Worm (Caenorhabditis elegans) whole organism, L1 larva: ENCODE measurements around the gene ZK546.5.

Source experiments
- alr-1 ChIP-seq: fragments of 200-800 bp; sonication (Bioruptor generic); optimal IDR thresholded peaks from 2 replicates; lab custom pipeline; 2018; ENCODE audit warnings: borderline replicate concordance, mild to moderate bottlenecking, missing genetic modification characterization, missing compliant biosample characterization
- blmp-1 ChIP-seq: fragments of 150-350 bp; optimal IDR thresholded peaks from 2 replicates; lab custom pipeline; 2014; ENCODE audit warnings: missing biosample characterization, missing genetic modification characterization
- ceh-8 ChIP-seq: fragments of 200-800 bp; sonication (Bioruptor generic); optimal IDR thresholded peaks from 2 replicates; lab custom pipeline; 2018; ENCODE audit warnings: mild to moderate bottlenecking, missing genetic modification characterization, moderate library complexity, missing compliant biosample characterization
- ceh-90 ChIP-seq: sonication (generic microtip); optimal IDR thresholded peaks from 2 replicates; lab custom pipeline; 2016; ENCODE audit warnings: missing genetic modification characterization, missing compliant biosample characterization
- ces-1 ChIP-seq: fragments of 150-350 bp; optimal IDR thresholded peaks from 2 replicates; lab custom pipeline; 2014; ENCODE audit warnings: missing biosample characterization, missing genetic modification reagents, missing genetic modification characterization
- dsc-1 ChIP-seq: sonication (generic microtip); optimal IDR thresholded peaks from 2 replicates; lab custom pipeline; 2016; ENCODE audit warnings: mild to moderate bottlenecking, missing genetic modification characterization, missing compliant biosample characterization
- efl-3 ChIP-seq: fragments of 200-800 bp; sonication (Bioruptor generic); optimal IDR thresholded peaks from 2 replicates; lab custom pipeline; 2018; ENCODE audit warnings: mild to moderate bottlenecking, missing genetic modification characterization, missing compliant biosample characterization
- egl-13 ChIP-seq: sonication (generic microtip); optimal IDR thresholded peaks from 2 replicates; lab custom pipeline; 2016; ENCODE audit warnings: missing genotype, missing genetic modification reagents, missing genetic modification characterization, missing compliant biosample characterization
- egl-27 ChIP-seq, 2 experiments: fragments of 150-350 bp in 1 of 2; sonication (generic microtip); optimal IDR thresholded peaks; 3 replicates each; lab custom pipeline; 2017 to 2018; ENCODE audit warnings: missing biosample characterization in 2 of 2, missing genetic modification characterization in 2 of 2, missing genetic modification reagents in 2 of 2
- elt-2 ChIP-seq: sonication (generic microtip); optimal IDR thresholded peaks from 2 replicates; lab custom pipeline; 2016; ENCODE audit warnings: missing genetic modification characterization, mild to moderate bottlenecking, inconsistent platforms, missing compliant biosample characterization, missing genetic modification reagents
- elt-3 ChIP-seq, 6 experiments: fragments of 150-350 bp in 1 of 6; sonication (generic microtip); optimal IDR thresholded peaks; 2 replicates each; lab custom pipeline; 2017 to 2018; ENCODE audit warnings: missing biosample characterization in 6 of 6, missing genetic modification characterization in 6 of 6, inconsistent platforms in 1 of 6
- ets-5 ChIP-seq: fragments of 200-800 bp; sonication (Bioruptor generic); IDR thresholded peaks from 2 replicates; pipeline ENCODE4 v1.3.6; 2022; ENCODE audit warnings: missing genetic modification characterization, missing compliant biosample characterization
- grh-1 ChIP-seq: fragments of 200-800 bp; sonication (Bioruptor generic); IDR thresholded peaks from 2 replicates; pipeline ENCODE4 v1.3.6; 2022; ENCODE audit warnings: missing genetic modification reagents, missing genetic modification characterization, missing compliant biosample characterization
- hpl-2 ChIP-seq: fragments of 150-350 bp; optimal IDR thresholded peaks from 2 replicates; lab custom pipeline; 2014; ENCODE audit warnings: missing biosample characterization, missing genetic modification reagents, missing genetic modification characterization
- lin-14 ChIP-seq: fragments of 200-800 bp; sonication (Bioruptor generic); optimal IDR thresholded peaks from 2 replicates; lab custom pipeline; 2018; ENCODE audit warnings: mild to moderate bottlenecking, missing genetic modification characterization, moderate library complexity, missing compliant biosample characterization
- lin-15B ChIP-seq: fragments of 150-350 bp; sonication (generic microtip); optimal IDR thresholded peaks from 3 replicates; lab custom pipeline; 2014; ENCODE audit warnings: missing biosample characterization, missing genetic modification characterization
- lir-3 ChIP-seq: sonication (generic microtip); optimal IDR thresholded peaks from 2 replicates; lab custom pipeline; 2016; ENCODE audit warnings: mild to moderate bottlenecking, missing genetic modification characterization, moderate library complexity, missing compliant biosample characterization; ENCODE audit not compliant: poor library complexity
- lsy-2 ChIP-seq, 2 experiments: fragments of 150-350 bp; optimal IDR thresholded peaks; 2 replicates each; lab custom pipeline; 2014; ENCODE audit warnings: missing biosample characterization in 2 of 2, missing genetic modification characterization in 2 of 2
- mab-9 ChIP-seq: fragments of 200-800 bp; sonication (Bioruptor generic); IDR thresholded peaks from 2 replicates; pipeline ENCODE4 v1.3.6; 2022; ENCODE audit warnings: missing genetic modification reagents, missing genetic modification characterization, missing compliant biosample characterization
- mdl-1 ChIP-seq, 2 experiments: fragments of 150-350 bp; optimal IDR thresholded peaks; 2 replicates each; lab custom pipeline; 2014 to 2017; ENCODE audit warnings: missing biosample characterization in 2 of 2, missing genetic modification characterization in 2 of 2, inconsistent platforms in 1 of 2
- mef-2 ChIP-seq: fragments of 150-350 bp; optimal IDR thresholded peaks from 2 replicates; lab custom pipeline; 2014; ENCODE audit warnings: missing biosample characterization, missing genetic modification characterization
- nhr-12 ChIP-seq: sonication (generic microtip); optimal IDR thresholded peaks from 2 replicates; lab custom pipeline; 2017; ENCODE audit warnings: missing biosample characterization, missing genetic modification characterization
- nhr-19 ChIP-seq: fragments of 200-800 bp; sonication (Bioruptor generic); conservative IDR thresholded peaks from 2 replicates; pipeline ENCODE4 v1.3.6; 2022; ENCODE audit warnings: missing genetic modification characterization, missing compliant biosample characterization
- nhr-20 ChIP-seq: sonication (generic microtip); optimal IDR thresholded peaks from 2 replicates; lab custom pipeline; 2016; ENCODE audit warnings: mild to moderate bottlenecking, missing genetic modification characterization, missing compliant biosample characterization
- nhr-47 ChIP-seq: sonication (generic microtip); optimal IDR thresholded peaks from 2 replicates; lab custom pipeline; 2016; ENCODE audit warnings: mild to moderate bottlenecking, missing genetic modification characterization, moderate library complexity, missing compliant biosample characterization
- nhr-76 ChIP-seq: sonication (generic microtip); optimal IDR thresholded peaks from 2 replicates; lab custom pipeline; 2017; ENCODE audit warnings: missing biosample characterization, missing genetic modification characterization
- nhr-77 ChIP-seq: fragments of 150-350 bp; optimal IDR thresholded peaks from 2 replicates; lab custom pipeline; 2014; ENCODE audit warnings: missing biosample characterization, missing genetic modification characterization
- nhr-84 ChIP-seq: sonication (generic microtip); optimal IDR thresholded peaks from 2 replicates; lab custom pipeline; 2017; ENCODE audit warnings: missing biosample characterization, missing genetic modification characterization
- nhr-85 ChIP-seq: sonication (generic microtip); peaks from one replicate; lab custom pipeline; 2016; ENCODE audit warnings: missing genetic modification characterization, inconsistent platforms, missing compliant biosample characterization
- pag-3 ChIP-seq: sonication (generic microtip); optimal IDR thresholded peaks from 2 replicates; lab custom pipeline; 2017; ENCODE audit warnings: missing genetic modification characterization, mild to moderate bottlenecking, missing compliant biosample characterization, antibody characterized with exemption, borderline replicate concordance; ENCODE audit not compliant: insufficient read depth
- pqm-1 ChIP-seq: sonication (generic microtip); optimal IDR thresholded peaks from 3 replicates; lab custom pipeline; 2017; ENCODE audit warnings: missing biosample characterization, missing genetic modification characterization
- rnt-1 ChIP-seq: sonication (generic microtip); optimal IDR thresholded peaks from 2 replicates; lab custom pipeline; 2016; ENCODE audit warnings: mild to moderate bottlenecking, missing genetic modification characterization, moderate library complexity, missing compliant biosample characterization
- snpc-4 ChIP-seq: fragments of 150-350 bp; optimal IDR thresholded peaks from 2 replicates; lab custom pipeline; 2014; ENCODE audit warnings: missing biosample characterization, missing genetic modification characterization
- snu-23 ChIP-seq: sonication (generic microtip); optimal IDR thresholded peaks from 2 replicates; lab custom pipeline; 2016; ENCODE audit warnings: missing genetic modification characterization, missing compliant biosample characterization
- sox-4 ChIP-seq: sonication (generic microtip); optimal IDR thresholded peaks from 2 replicates; lab custom pipeline; 2016; ENCODE audit warnings: missing genetic modification characterization, missing compliant biosample characterization
- swsn-7 ChIP-seq: sonication (generic microtip); optimal IDR thresholded peaks from 2 replicates; lab custom pipeline; 2016; ENCODE audit warnings: missing genetic modification characterization, missing compliant biosample characterization
- unc-130 ChIP-seq: fragments of 150-350 bp; optimal IDR thresholded peaks from 2 replicates; lab custom pipeline; 2017; ENCODE audit warnings: missing biosample characterization, missing genetic modification characterization, inconsistent platforms
- unc-62 ChIP-seq: fragments of 150-350 bp; optimal IDR thresholded peaks from 2 replicates; lab custom pipeline; 2014; ENCODE audit warnings: missing biosample characterization, missing genetic modification reagents, missing genetic modification characterization
- zag-1 ChIP-seq: fragments of 150-350 bp; optimal IDR thresholded peaks from 2 replicates; lab custom pipeline; 2014; ENCODE audit warnings: missing biosample characterization, missing genetic modification characterization

Gene ZK546.5

ce11 chrII:4959719-4960118, 24.1 kb downstream of the ZK546.5 start, which contains the start of gene ulp-2 (continued):
- no peak for TF ChIP-seq nhr-76
- TF ChIP-seq mdl-1 (tag; optimal IDR thresholded peaks at IDR 0.05; lab: Kevin White, UChicago) = no peak
- no peak for TF ChIP-seq ets-5
- TF ChIP-seq rnt-1 = peak; percentile 13
- no peak for TF ChIP-seq mab-9 (GFP tag; lab: Robert Waterston, UW)
- no peak for TF ChIP-seq alr-1
- TF ChIP-seq egl-13 (tag; lab: Kevin White, UChicago) = no peak
- TF ChIP-seq, all 84 proteins: peak for 10

- peak; percentile 9 for TF ChIP-seq snu-23 (GFP tag; lab: Kevin White, UChicago)
- no peak for TF ChIP-seq pqm-1
- TF ChIP-seq grh-1 (GFP tag; lab: Robert Waterston, UW) = no peak
- peak; percentile 74 for TF ChIP-seq nhr-85 (tag; lab: Kevin White, UChicago)
- peak; percentile 31 for TF ChIP-seq blmp-1 (tag; lab: Kevin White, UChicago)
- no peak for TF ChIP-seq hpl-2 (GFP tag; lab: Kevin White, UChicago)
- TF ChIP-seq lsy-2 (tag; optimal IDR thresholded peaks at IDR 0.05; lab: Kevin White, UChicago) = peak in 1 of 2 experiments; percentile 16
- TF ChIP-seq elt-2 (tag; lab: Kevin White, UChicago) = peak; percentile 67
- peak in 1 of 6 experiments; percentile 63 for TF ChIP-seq elt-3 (tag; optimal IDR thresholded peaks at IDR 0.05; lab: Kevin White, UChicago)
- TF ChIP-seq egl-27 (tag; optimal IDR thresholded peaks at IDR 0.05; lab: Kevin White, UChicago) = no peak
- TF ChIP-seq nhr-19 (GFP tag; lab: Robert Waterston, UW) = no peak
- TF ChIP-seq efl-3 (GFP tag; lab: Kevin White, UChicago) = no peak
- no peak for TF ChIP-seq swsn-7
- TF ChIP-seq lir-3 = no peak
- no peak for TF ChIP-seq mef-2 (tag; lab: Kevin White, UChicago)
- no peak for TF ChIP-seq sox-4 (tag; lab: Kevin White, UChicago)
- no peak for TF ChIP-seq pag-3 (tag; lab: Kevin White, UChicago)
- peak; percentile 45 for TF ChIP-seq lin-14 (GFP tag; lab: Kevin White, UChicago)
- no peak for TF ChIP-seq dsc-1
- TF ChIP-seq snpc-4 (tag; lab: Kevin White, UChicago) = no peak
- peak; percentile 44 for TF ChIP-seq nhr-20 (tag; lab: Kevin White, UChicago)
These were observed 25.1 kb downstream of the ZK546.5 start for ce11 chrII:4960690-4961089.

- TF ChIP-seq alr-1 (no peak), egl-27 (tag; optimal IDR thresholded peaks at IDR 0.05; lab: Kevin White, UChicago) (no peak), zag-1 (tag; lab: Kevin White, UChicago) (no peak), nhr-12 (tag; lab: Kevin White, UChicago) (no peak), unc-62 (GFP tag; lab: Kevin White, UChicago) (no peak), nhr-77 (tag; lab: Kevin White, UChicago) (no peak), lin-15B (no peak), lin-14 (GFP tag; lab: Kevin White, UChicago) (peak; percentile 30), nhr-84 (tag; lab: Kevin White, UChicago) (no peak), swsn-7 (no peak), ces-1 (GFP tag; lab: Kevin White, UChicago) (no peak), elt-3 (tag; optimal IDR thresholded peaks at IDR 0.05; lab: Kevin White, UChicago) (no peak), unc-130 (tag; lab: Kevin White, UChicago) (no peak), pqm-1 (peak; percentile 0), elt-2 (tag; lab: Kevin White, UChicago) (peak; percentile 97)
- TF ChIP-seq, all 84 proteins: peak for 3
These were observed 31.0 kb downstream of the ZK546.5 start for ce11 chrII:4966576-4966975.

ce11 chrII:4967636-4968035, 32.0 kb downstream of the ZK546.5 start:
- TF ChIP-seq mdl-1 (tag; optimal IDR thresholded peaks at IDR 0.05; lab: Kevin White, UChicago) = no peak
- no peak for TF ChIP-seq lir-3
- TF ChIP-seq lsy-2 (tag; optimal IDR thresholded peaks at IDR 0.05; lab: Kevin White, UChicago) = no peak
- no peak for TF ChIP-seq ceh-8 (GFP tag; lab: Kevin White, UChicago)
- TF ChIP-seq nhr-47 (tag; lab: Kevin White, UChicago) = no peak
- peak; percentile 84 for TF ChIP-seq elt-2 (tag; lab: Kevin White, UChicago)
- no peak for TF ChIP-seq ceh-90 (tag; lab: Kevin White, UChicago)
- TF ChIP-seq, all 84 proteins: peak for 1
